Worm (Caenorhabditis elegans): ENCODE measurements around the gene T22G5.3.

T22G5.3 gene

ce11 chrV:13880607-13881006 lies at the start of gene T22G5.3:
T22G5.3 (plus strand) TSS chrV:13880907.
- TF ChIP-seq aly-2 (tag; optimal IDR thresholded peaks at IDR 0.05) (no peak), elt-3 (tag; optimal IDR thresholded peaks at IDR 0.05) (no peak), mdl-1 (tag; optimal IDR thresholded peaks at IDR 0.05) (no peak), ceh-28 (tag; optimal IDR thresholded peaks at IDR 0.05) (no peak), nhr-28 (tag; optimal IDR thresholded peaks at IDR 0.05) (no peak), egl-5 (tag; optimal IDR thresholded peaks at IDR 0.05) (no peak), nhr-25 (tag; optimal IDR thresholded peaks at IDR 0.05) (no peak), snpc-4 (tag; optimal IDR thresholded peaks at IDR 0.05) (no peak)

- TF ChIP-seq hmg-11 (tag; optimal IDR thresholded peaks at IDR 0.05), result no peak
- no peak for TF ChIP-seq lin-39 (tag; optimal IDR thresholded peaks at IDR 0.05)
- TF ChIP-seq fkh-10 (GFP tag; optimal IDR thresholded peaks at IDR 0.05), result no peak
- TF ChIP-seq egl-5 (tag; optimal IDR thresholded peaks at IDR 0.05), result no peak
- TF ChIP-seq nhr-237 (tag; optimal IDR thresholded peaks at IDR 0.05), result no peak
- no peak for TF ChIP-seq nhr-23 (tag; optimal IDR thresholded peaks at IDR 0.05)
- TF ChIP-seq ceh-82 (tag; optimal IDR thresholded peaks at IDR 0.05), result no peak
- TF ChIP-seq nhr-25 (tag; optimal IDR thresholded peaks at IDR 0.05), result no peak
- TF ChIP-seq fkh-2 (tag; optimal IDR thresholded peaks at IDR 0.05), result no peak
- TF ChIP-seq snpc-4 (tag; optimal IDR thresholded peaks at IDR 0.05), result no peak
- no peak for TF ChIP-seq elt-2 (tag; optimal IDR thresholded peaks at IDR 0.05)
- TF ChIP-seq elt-3 (tag; optimal IDR thresholded peaks at IDR 0.05), result no peak
- TF ChIP-seq lin-15B (tag; optimal IDR thresholded peaks at IDR 0.05), result no peak
- no peak for TF ChIP-seq ztf-11 (tag; optimal IDR thresholded peaks at IDR 0.05)
- TF ChIP-seq nhr-11 (tag; optimal IDR thresholded peaks at IDR 0.05), result no peak
- no peak for TF ChIP-seq lsy-12 (tag; optimal IDR thresholded peaks at IDR 0.05)
- no peak for TF ChIP-seq skn-1 (tag; optimal IDR thresholded peaks at IDR 0.05)
- no peak for TF ChIP-seq tbx-2 (tag; optimal IDR thresholded peaks at IDR 0.05)
- TF ChIP-seq zag-1 (tag; optimal IDR thresholded peaks at IDR 0.05), result no peak
- no peak for TF ChIP-seq nhr-12 (tag; optimal IDR thresholded peaks at IDR 0.05)
Observed at ce11 chrV:13833951-13834350, 46.8 kb upstream of the T22G5.3 start, which contains the start of gene srx-129. srx-129 (plus strand) TSS chrV:13834251.

- TF ChIP-seq egl-5 (tag; optimal IDR thresholded peaks at IDR 0.05) (no peak), elt-1 (tag; optimal IDR thresholded peaks at IDR 0.05) (no peak), fkh-2 (tag; optimal IDR thresholded peaks at IDR 0.05) (no peak), lsy-12 (tag; optimal IDR thresholded peaks at IDR 0.05) (no peak)
Observed at ce11 chrV:13837173-13837572, 43.5 kb upstream of the T22G5.3 start, which contains the start of gene srx-128. srx-128 (plus strand) TSS chrV:13837473.

ce11 chrV:13839433-13839832 lies 41.3 kb upstream of the T22G5.3 start, which contains the start of gene F55B12.10:
F55B12.10 (plus strand) TSS chrV:13839733.
- no peak for TF ChIP-seq unc-39 (tag; optimal IDR thresholded peaks at IDR 0.05)
- no peak for TF ChIP-seq jun-1 (tag; optimal IDR thresholded peaks at IDR 0.05)

- TF ChIP-seq nfya-1 (tag; optimal IDR thresholded peaks at IDR 0.05; ENCODE audit: insufficient read depth) (no peak), nhr-43 (tag; optimal IDR thresholded peaks at IDR 0.05; ENCODE audit: poor library complexity, severe bottlenecking) (no peak), unc-39 (tag; optimal IDR thresholded peaks at IDR 0.05) (no peak), mml-1 (tag; optimal IDR thresholded peaks at IDR 0.05) (no peak), nhr-23 (tag; optimal IDR thresholded peaks at IDR 0.05) (no peak), daf-12 (tag; optimal IDR thresholded peaks at IDR 0.05) (no peak), nhr-12 (tag; optimal IDR thresholded peaks at IDR 0.05) (no peak), fkh-10 (GFP tag; optimal IDR thresholded peaks at IDR 0.05) (no peak), lsy-12 (tag; optimal IDR thresholded peaks at IDR 0.05) (no peak), ceh-9 (tag; optimal IDR thresholded peaks at IDR 0.05) (no peak)
Observed at ce11 chrV:13840909-13841308, 39.8 kb upstream of the T22G5.3 start, which contains the start of gene srx-17. srx-17 (plus strand) TSS chrV:13841209.

- TF ChIP-seq skn-1 (tag; optimal IDR thresholded peaks at IDR 0.05) (no peak), pqm-1 (tag; optimal IDR thresholded peaks at IDR 0.05) (no peak), egl-27 (tag; optimal IDR thresholded peaks at IDR 0.05) (no peak), ztf-11 (tag; optimal IDR thresholded peaks at IDR 0.05) (no peak)
Observed at ce11 chrV:13843147-13843546, 37.6 kb upstream of the T22G5.3 start, which contains the start of gene srx-130. srx-130 (plus strand) TSS chrV:13843447.
